Worm (Caenorhabditis elegans): ENCODE data around the gene K04A8.20.

DNA sequence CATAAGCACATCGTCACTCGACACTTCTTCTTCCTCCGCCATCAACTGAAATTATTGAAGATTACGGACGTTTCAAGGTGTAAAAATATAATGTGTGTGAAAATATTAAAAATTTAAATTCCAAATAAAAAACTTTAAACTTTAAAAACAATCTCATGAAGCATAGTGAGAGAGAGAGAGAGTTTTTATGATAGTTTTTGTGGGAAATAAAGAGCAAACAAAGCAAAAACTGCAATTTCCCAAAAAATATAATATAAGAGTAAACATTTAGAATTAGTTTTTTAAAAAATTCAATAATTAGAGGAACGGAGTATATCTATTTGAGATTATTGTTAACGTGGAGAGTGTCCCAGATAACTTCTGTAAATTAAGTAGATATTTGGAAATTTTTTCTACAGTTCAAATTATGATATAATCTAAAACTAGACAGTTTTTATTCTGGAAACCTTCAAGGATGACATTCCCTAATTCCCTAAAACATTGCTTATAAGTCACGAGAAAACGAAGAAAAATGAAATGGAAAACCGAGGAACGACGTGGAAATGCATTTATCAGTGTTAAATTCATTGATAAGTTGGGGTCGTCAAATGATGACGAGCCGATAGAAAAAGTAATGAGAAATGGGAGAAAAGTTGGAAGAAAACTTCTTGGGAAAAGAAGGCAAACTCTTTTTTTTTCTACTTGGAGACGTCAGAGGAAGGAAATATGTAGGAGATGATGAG is 2.6 kb upstream of the K04A8.20 start, which contains the start of gene dre-1:
- no peak for TF ChIP-seq snpc-4 (tag; optimal IDR thresholded peaks at IDR 0.05)
- no peak for TF ChIP-seq nhr-2 (tag; optimal IDR thresholded peaks at IDR 0.05)
- no peak for TF ChIP-seq lin-13 (tag; optimal IDR thresholded peaks at IDR 0.05)
- TF ChIP-seq elt-3 (tag; optimal IDR thresholded peaks at IDR 0.05): no peak
- no peak for TF ChIP-seq ztf-11 (tag; optimal IDR thresholded peaks at IDR 0.05)
- no peak for TF ChIP-seq nhr-12 (tag; optimal IDR thresholded peaks at IDR 0.05)

All from whole organism, mixed stage, embryonic.